Fruit fly (Drosophila melanogaster) whole organism, embryonic: Measurements from ENCODE around the gene sdt.

Experiments
- B-H1 ChIP-seq: fragments of 200-800 bp; sonication (Bioruptor generic); IDR thresholded peaks from 3 replicates; pipeline ENCODE4 v1.3.6; 2022; ENCODE audit warnings: missing biosample characterization, missing genetic modification characterization
- CG10209 ChIP-seq: fragments of 200-800 bp; sonication (Bioruptor generic); optimal IDR thresholded peaks from 3 replicates; lab custom pipeline; 2017; ENCODE audit warnings: missing biosample characterization, mild to moderate bottlenecking, missing genetic modification characterization, missing genetic modification reagents
- CG14050 ChIP-seq: fragments of 200-800 bp; sonication (Bioruptor generic); IDR thresholded peaks from 3 replicates; pipeline ENCODE4 v1.3.6; 2022; ENCODE audit warnings: missing biosample characterization, missing genetic modification characterization
- CG14441 ChIP-seq: fragments of 200-800 bp; sonication (Bioruptor generic); IDR thresholded peaks from 2 replicates; pipeline ENCODE4 v1.3.6; 2022; ENCODE audit warnings: missing biosample characterization, missing genetic modification characterization
- CG15479 ChIP-seq: fragments of 200-800 bp; sonication (Bioruptor generic); optimal IDR thresholded peaks from 3 replicates; lab custom pipeline; 2019; ENCODE audit warnings: missing biosample characterization, mild to moderate bottlenecking, missing genetic modification characterization, moderate library complexity
- CG17359 ChIP-seq: fragments of 200-800 bp; sonication (Bioruptor generic); optimal IDR thresholded peaks from 3 replicates; lab custom pipeline; 2018; ENCODE audit warnings: missing biosample characterization, mild to moderate bottlenecking, missing genetic modification characterization, moderate library complexity
- CG2712 ChIP-seq: fragments of 200-800 bp; optimal IDR thresholded peaks from 3 replicates; lab custom pipeline; 2019; ENCODE audit warnings: missing biosample characterization, mild to moderate bottlenecking, missing genetic modification characterization, moderate library complexity
- CG30431 ChIP-seq: fragments of 200-800 bp; sonication (Bioruptor generic); optimal IDR thresholded peaks from 2 replicates; lab custom pipeline; 2017; ENCODE audit warnings: missing biosample characterization, missing genetic modification characterization
- CG31388 ChIP-seq: fragments of 200-800 bp; sonication (Bioruptor generic); optimal IDR thresholded peaks from 2 replicates; lab custom pipeline; 2016; ENCODE audit warnings: missing biosample characterization, missing genetic modification characterization
- CG31441 ChIP-seq: fragments of 200-800 bp; sonication (Bioruptor generic); IDR thresholded peaks from 2 replicates; pipeline ENCODE4 v1.3.6; 2022; ENCODE audit warnings: missing biosample characterization, missing genetic modification characterization
- CG34376 ChIP-seq: fragments of 200-800 bp; sonication (Bioruptor generic); optimal IDR thresholded peaks from 2 replicates; lab custom pipeline; 2018; ENCODE audit warnings: missing biosample characterization, mild to moderate bottlenecking, missing genetic modification characterization
- CG3847 ChIP-seq: fragments of 200-800 bp; sonication (Bioruptor generic); IDR thresholded peaks from 2 replicates; pipeline ENCODE4 v1.3.6; 2022; ENCODE audit warnings: missing biosample characterization, missing genetic modification characterization
- CG42726 ChIP-seq: fragments of 200-800 bp; sonication (Bioruptor generic); IDR thresholded peaks from 2 replicates; pipeline ENCODE4 v1.3.6; 2022; ENCODE audit warnings: missing biosample characterization, missing genetic modification characterization; ENCODE audit not compliant: partially characterized antibody
- CG43689 ChIP-seq: fragments of 200-800 bp; sonication (Bioruptor generic); IDR thresholded peaks from 2 replicates; pipeline ENCODE4 v1.3.6; 2022; ENCODE audit warnings: missing biosample characterization, missing genetic modification characterization
- CG4404 ChIP-seq: fragments of 200-800 bp; sonication (Bioruptor generic); IDR thresholded peaks from 2 replicates; pipeline ENCODE4 v1.3.6; 2022; ENCODE audit warnings: missing biosample characterization, missing genetic modification characterization
- CG6654 ChIP-seq: fragments of 200-800 bp; sonication (Bioruptor generic); optimal IDR thresholded peaks from 2 replicates; lab custom pipeline; 2017; ENCODE audit warnings: missing biosample characterization, mild to moderate bottlenecking, missing genetic modification characterization
- CG8944 ChIP-seq: fragments of 200-800 bp; sonication (Bioruptor generic); optimal IDR thresholded peaks from 3 replicates; lab custom pipeline; 2016; ENCODE audit warnings: missing biosample characterization, missing genetic modification characterization
- CG9932 ChIP-seq: fragments of 200-800 bp; sonication (Bioruptor generic); IDR thresholded peaks from 2 replicates; pipeline ENCODE4 v1.3.6; 2022; ENCODE audit warnings: missing biosample characterization, missing genetic modification characterization
- CoRest ChIP-seq: fragments of 200-800 bp; sonication (Bioruptor generic); optimal IDR thresholded peaks from 3 replicates; lab custom pipeline; 2018; ENCODE audit warnings: missing biosample characterization, mild to moderate bottlenecking, missing genetic modification characterization, moderate library complexity
- Dll ChIP-seq: fragments of 200-800 bp; sonication (Bioruptor generic); IDR thresholded peaks from 4 replicates; pipeline ENCODE4 v1.3.6; 2022; ENCODE audit warnings: missing biosample characterization, missing genetic modification characterization; ENCODE audit not compliant: partially characterized antibody
- GATAe ChIP-seq: fragments of 200-800 bp; sonication (Bioruptor generic); conservative IDR thresholded peaks from 2 replicates; pipeline ENCODE4 v1.3.6; 2022; ENCODE audit warnings: missing biosample characterization, missing genetic modification characterization
- HLH3B ChIP-seq: fragments of 200-800 bp; sonication (Bioruptor generic); IDR thresholded peaks from 2 replicates; pipeline ENCODE4 v1.3.6; 2022; ENCODE audit warnings: missing biosample characterization, missing genetic modification characterization
- Lpt ChIP-seq: fragments of >200 bp; optimal IDR thresholded peaks from 2 replicates; lab custom pipeline; 2018; ENCODE audit warnings: missing biosample characterization, missing genetic modification characterization
- Max ChIP-seq: fragments of 200-800 bp; sonication (Bioruptor generic); optimal IDR thresholded peaks from 2 replicates; lab custom pipeline; 2016; ENCODE audit warnings: missing biosample characterization, mild to moderate bottlenecking, missing genetic modification characterization
- Myb ChIP-seq: fragments of 200-800 bp; sonication (Bioruptor generic); optimal IDR thresholded peaks from 2 replicates; lab custom pipeline; 2016; ENCODE audit warnings: missing biosample characterization, missing genetic modification characterization
- Nf-YA ChIP-seq: fragments of 200-800 bp; sonication (Bioruptor generic); IDR thresholded peaks from 2 replicates; pipeline ENCODE4 v1.3.6; 2022; ENCODE audit warnings: missing biosample characterization, missing genetic modification characterization
- Optix ChIP-seq: fragments of 200-800 bp; sonication (Bioruptor generic); IDR thresholded peaks from 3 replicates; pipeline ENCODE4 v1.3.6; 2022; ENCODE audit warnings: missing biosample characterization, missing genetic modification characterization
- PHDP ChIP-seq: fragments of 200-800 bp; sonication (Bioruptor generic); optimal IDR thresholded peaks from 3 replicates; lab custom pipeline; 2018; ENCODE audit warnings: missing biosample characterization, mild to moderate bottlenecking, missing genetic modification characterization, moderate library complexity
- Sin3A ChIP-seq: fragments of >200 bp; optimal IDR thresholded peaks from 2 replicates; lab custom pipeline; 2018
- Sry-β ChIP-seq: fragments of 200-800 bp; sonication (Bioruptor generic); optimal IDR thresholded peaks from 2 replicates; lab custom pipeline; 2018; ENCODE audit warnings: missing biosample characterization, mild to moderate bottlenecking, missing genetic modification characterization, moderate library complexity
- Tbp ChIP-seq: fragments of >200 bp; optimal IDR thresholded peaks from 2 replicates; lab custom pipeline; 2018; ENCODE audit warnings: missing biosample characterization, missing genetic modification characterization
- amos ChIP-seq: fragments of 200-800 bp; sonication (Bioruptor generic); IDR thresholded peaks from 2 replicates; pipeline ENCODE4 v1.3.6; 2022; ENCODE audit warnings: missing biosample characterization, missing genetic modification characterization; ENCODE audit not compliant: partially characterized antibody
- chinmo ChIP-seq: fragments of 200-800 bp; sonication (Bioruptor generic); IDR thresholded peaks from 4 replicates; pipeline ENCODE4 v1.3.6; 2022; ENCODE audit warnings: missing biosample characterization, missing genetic modification characterization; ENCODE audit not compliant: partially characterized antibody
- dimm ChIP-seq: fragments of 200-800 bp; sonication (Bioruptor generic); IDR thresholded peaks from 2 replicates; pipeline ENCODE4 v1.3.6; 2022; ENCODE audit warnings: missing biosample characterization, missing genetic modification characterization
- dmrt99B ChIP-seq: fragments of 200-800 bp; sonication (Bioruptor generic); optimal IDR thresholded peaks from 2 replicates; lab custom pipeline; 2018; ENCODE audit warnings: missing biosample characterization, mild to moderate bottlenecking, missing genetic modification characterization, moderate library complexity
- fd96Cb ChIP-seq: fragments of 200-800 bp; sonication (Bioruptor generic); optimal IDR thresholded peaks from 2 replicates; lab custom pipeline; 2018; ENCODE audit warnings: missing biosample characterization, mild to moderate bottlenecking, missing genetic modification characterization, moderate library complexity
- fru ChIP-seq: fragments of >200 bp; optimal IDR thresholded peaks from 2 replicates; lab custom pipeline; 2017
- gce ChIP-seq: fragments of 200-800 bp; sonication (Bioruptor generic); IDR thresholded peaks from 3 replicates; pipeline ENCODE4 v1.3.6; 2022; ENCODE audit warnings: missing biosample characterization, missing genetic modification characterization
- gcm2 ChIP-seq: fragments of 200-800 bp; sonication (Bioruptor generic); optimal IDR thresholded peaks from 2 replicates; lab custom pipeline; 2016; ENCODE audit warnings: missing biosample characterization, missing genetic modification characterization
- lola ChIP-seq, 3 experiments: fragments of >200 bp in 2 of 3; fragments of 200-800 bp in 1 of 3; sonication (Bioruptor generic) in 1 of 3; optimal IDR thresholded peaks; 2 replicates each; lab custom pipeline; 2017 to 2019; ENCODE audit warnings: missing biosample characterization in 3 of 3, missing genetic modification characterization in 3 of 3, mild to moderate bottlenecking in 1 of 3, moderate library complexity in 1 of 3
- mld ChIP-seq: fragments of 200-800 bp; sonication (Bioruptor generic); IDR thresholded peaks from 3 replicates; pipeline ENCODE4 v1.3.6; 2022; ENCODE audit warnings: missing biosample characterization, missing genetic modification characterization; ENCODE audit not compliant: partially characterized antibody
- nmo ChIP-seq: fragments of 200-800 bp; sonication (Bioruptor generic); optimal IDR thresholded peaks from 2 replicates; lab custom pipeline; 2018; ENCODE audit warnings: missing biosample characterization, mild to moderate bottlenecking, missing genetic modification characterization, moderate library complexity
- oc ChIP-seq: fragments of 200-800 bp; sonication (Bioruptor generic); optimal IDR thresholded peaks from 2 replicates; lab custom pipeline; 2018; ENCODE audit warnings: missing biosample characterization, mild to moderate bottlenecking, missing genetic modification characterization, moderate library complexity
- pfk ChIP-seq: fragments of 200-800 bp; sonication (Bioruptor generic); optimal IDR thresholded peaks from 2 replicates; lab custom pipeline; 2018; ENCODE audit warnings: missing biosample characterization, mild to moderate bottlenecking, missing genetic modification characterization, moderate library complexity
- sima ChIP-seq: fragments of 200-800 bp; sonication (Bioruptor generic); optimal IDR thresholded peaks from 2 replicates; lab custom pipeline; 2016; ENCODE audit warnings: missing biosample characterization, missing genetic modification characterization
- sisA ChIP-seq: fragments of 200-800 bp; sonication (Bioruptor generic); IDR thresholded peaks from 2 replicates; pipeline ENCODE4 v1.3.6; 2022; ENCODE audit warnings: missing biosample characterization, missing genetic modification characterization
- slp2 ChIP-seq: fragments of 200-800 bp; sonication (Bioruptor generic); optimal IDR thresholded peaks from 2 replicates; lab custom pipeline; 2016; ENCODE audit warnings: missing biosample characterization, missing genetic modification characterization
- sob ChIP-seq: fragments of 200-800 bp; sonication (Bioruptor generic); IDR thresholded peaks from 2 replicates; pipeline ENCODE4 v1.3.6; 2022; ENCODE audit warnings: missing biosample characterization, missing genetic modification characterization
- sug ChIP-seq: fragments of 200-800 bp; optimal IDR thresholded peaks from 2 replicates; lab custom pipeline; 2019; ENCODE audit warnings: missing biosample characterization, mild to moderate bottlenecking, missing genetic modification characterization, moderate library complexity
- trem ChIP-seq: fragments of 200-800 bp; optimal IDR thresholded peaks from 3 replicates; lab custom pipeline; 2019; ENCODE audit warnings: missing biosample characterization, mild to moderate bottlenecking, missing genetic modification characterization, moderate library complexity
- twi ChIP-seq: fragments of 200-800 bp; optimal IDR thresholded peaks from 2 replicates; lab custom pipeline; 2019; ENCODE audit warnings: missing biosample characterization, mild to moderate bottlenecking, missing genetic modification characterization, moderate library complexity

The sdt gene

dm6 chrX:8145501-8146157, 32.7 kb upstream of the sdt start, which contains the start of the genes alpha-PheRS and CG2129 (continued):
- TF ChIP-seq pfk (GFP tag; lab: Kevin White, UChicago) (no peak), lola (GFP tag; optimal IDR thresholded peaks at IDR 0.05; lab: Kevin White, UChicago) (peak in 1 of 3 experiments; percentile 33), fd96Cb (tag; lab: Kevin White, UChicago) (no peak), HLH3B (GFP tag; lab: Robert Waterston, UW) (no peak), Sry-β (GFP tag; lab: Kevin White, UChicago) (peak; percentile 94), dimm (GFP tag; lab: Robert Waterston, UW) (no peak), Max (peak; percentile 37), amos (GFP tag; lab: Robert Waterston, UW) (peak; percentile 5; the same call in 1 of the 2 replicates), PHDP (tag; lab: Kevin White, UChicago) (peak; percentile 28), Optix (GFP tag; lab: Robert Waterston, UW) (no peak), Tbp (GFP tag; lab: Kevin White, UChicago) (no peak), CG17359 (no peak), sisA (GFP tag; lab: Robert Waterston, UW) (no peak), dmrt99B (no peak), CG10209 (GFP tag; lab: Kevin White, UChicago) (no peak), CG15479 (no peak), CG31388 (GFP tag; lab: Kevin White, UChicago) (no peak), CG31441 (no peak), Nf-YA (no peak), Lpt (no peak), Myb (GFP tag; lab: Kevin White, UChicago) (no peak), CG3847 (0 out of 2 replicates have a peak, but pooled peaks have one; percentile 12), Dll (peak; percentile 62; the same call in 2 of the 4 replicates), sima (GFP tag; lab: Kevin White, UChicago) (no peak), CG8944 (GFP tag; lab: Kevin White, UChicago) (no peak), trem (tag; lab: Kevin White, UChicago) (peak; percentile 55), CG6654 (GFP tag; lab: Kevin White, UChicago) (no peak), B-H1 (GFP tag; lab: Robert Waterston, UW) (no peak), oc (no peak), slp2 (no peak), gce (no peak), CG2712 (tag; lab: Kevin White, UChicago) (peak; percentile 57), CG14441 (no peak), sug (tag; lab: Kevin White, UChicago) (peak; percentile 48), nmo (GFP tag; lab: Kevin White, UChicago) (peak; percentile 38), CG43689 (no peak), GATAe (no peak), gcm2 (GFP tag; lab: Kevin White, UChicago) (no peak), fru (lab: Kevin White, UChicago) (no peak), CoRest (tag; lab: Kevin White, UChicago) (peak; percentile 44), sob (GFP tag; lab: Robert Waterston, UW) (0 out of 2 replicates have a peak, but pooled peaks have one; percentile 24), Sin3A (lab: Kevin White, UChicago) (peak; percentile 23), chinmo (GFP tag; lab: Robert Waterston, UW) (no peak), CG9932 (GFP tag; lab: Robert Waterston, UW) (peak; percentile 44; the same call in 1 of the 2 replicates), CG30431 (no peak), CG34376 (GFP tag; lab: Kevin White, UChicago) (peak; percentile 52), CG14050 (GFP tag; lab: Robert Waterston, UW) (no peak), CG42726 (GFP tag; lab: Robert Waterston, UW) (no peak), twi (tag; lab: Kevin White, UChicago) (no peak), mld (GFP tag; lab: Robert Waterston, UW) (no peak), CG4404 (GFP tag; lab: Robert Waterston, UW) (no peak)
